Fruit fly (Drosophila melanogaster) whole organism: ENCODE measurements around the gene Iru.

Experiments used
- CG8478 ChIP-seq: fragments of >200 bp; optimal IDR thresholded peaks from 2 replicates; lab custom pipeline; 2018; ENCODE audit warnings: inconsistent platforms
- Dll ChIP-seq: fragments of >200 bp; optimal IDR thresholded peaks from 2 replicates; lab custom pipeline; 2017
- EcR ChIP-seq, 2 experiments: fragments of >200 bp; optimal IDR thresholded peaks; 2 replicates each; lab custom pipeline; 2017; ENCODE audit warnings: missing biosample characterization in 2 of 2, missing genetic modification characterization in 2 of 2, missing genetic modification reagents in 2 of 2
- pan ChIP-seq: fragments of >200 bp; optimal IDR thresholded peaks from 2 replicates; lab custom pipeline; 2017
- psq ChIP-seq: fragments of >200 bp; optimal IDR thresholded peaks from 2 replicates; lab custom pipeline; 2017
- usp ChIP-seq: fragments of >200 bp; optimal IDR thresholded peaks from 2 replicates; lab custom pipeline; 2017; ENCODE audit warnings: missing biosample characterization, missing genetic modification characterization, mixed read lengths

dm6 chr3R:9054442-9055118 lies 48.3 kb downstream of the Iru start:
- TF ChIP-seq EcR (GFP tag; optimal IDR thresholded peaks at IDR 0.05; lab: Kevin White, UChicago), result no peak
- TF ChIP-seq psq (lab: Kevin White, UChicago), result no peak
- TF ChIP-seq usp, result no peak
- no peak for TF ChIP-seq CG8478 (lab: Kevin White, UChicago)
- no peak for TF ChIP-seq pan (lab: Kevin White, UChicago)
- TF ChIP-seq Dll (lab: Kevin White, UChicago), result peak; percentile 42
